Worm (Caenorhabditis elegans) whole organism, early embryonic: Measurements from ENCODE around the gene gcy-27.

ENCODE experiments used
- B0310.2 ChIP-seq: sonication (generic microtip); optimal IDR thresholded peaks from 2 replicates; lab custom pipeline; 2016; ENCODE audit warnings: mild to moderate bottlenecking, missing genetic modification characterization, missing compliant biosample characterization
- F13C5.2 ChIP-seq: sonication (generic microtip); optimal IDR thresholded peaks from 2 replicates; lab custom pipeline; 2017; ENCODE audit warnings: mild to moderate bottlenecking, missing genetic modification characterization, inconsistent platforms, missing compliant biosample characterization
- aly-1 ChIP-seq: sonication (generic microtip); optimal IDR thresholded peaks from 2 replicates; lab custom pipeline; 2016; ENCODE audit warnings: missing genetic modification characterization, missing compliant biosample characterization
- ama-1 ChIP-seq: fragments of 150-350 bp; optimal IDR thresholded peaks from 2 replicates; lab custom pipeline; 2014
- ceh-13 ChIP-seq: fragments of 200-800 bp; sonication (Bioruptor generic); optimal IDR thresholded peaks from 2 replicates; lab custom pipeline; 2018; ENCODE audit warnings: mild to moderate bottlenecking, missing genetic modification characterization, missing compliant biosample characterization
- ceh-36 ChIP-seq: sonication (generic microtip); optimal IDR thresholded peaks from 2 replicates; lab custom pipeline; 2016; ENCODE audit warnings: missing genetic modification characterization, inconsistent platforms, missing compliant biosample characterization
- ets-7 ChIP-seq: sonication (generic microtip); optimal IDR thresholded peaks from 2 replicates; lab custom pipeline; 2016; ENCODE audit warnings: missing genotype, missing genetic modification characterization, missing compliant biosample characterization
- flt-1 ChIP-seq: fragments of 200-800 bp; sonication (Bioruptor generic); IDR thresholded peaks from 2 replicates; pipeline ENCODE4 v1.3.6; 2022; ENCODE audit warnings: missing genetic modification characterization, missing compliant biosample characterization
- hmbx-1 ChIP-seq: sonication (generic microtip); optimal IDR thresholded peaks from 2 replicates; lab custom pipeline; 2016; ENCODE audit warnings: mild to moderate bottlenecking, missing genetic modification characterization, missing compliant biosample characterization
- hmg-4 ChIP-seq: fragments of 200-800 bp; sonication (Bioruptor generic); optimal IDR thresholded peaks from 2 replicates; lab custom pipeline; 2018; ENCODE audit warnings: mild to moderate bottlenecking, missing genetic modification characterization, missing compliant biosample characterization
- hnd-1 ChIP-seq: sonication (generic microtip); optimal IDR thresholded peaks from 2 replicates; lab custom pipeline; 2016; ENCODE audit warnings: missing genetic modification characterization, missing compliant biosample characterization
- pes-1 ChIP-seq: fragments of 200-800 bp; sonication (Bioruptor generic); IDR thresholded peaks from 2 replicates; pipeline ENCODE4 v1.3.6; 2022; ENCODE audit warnings: missing genetic modification reagents, missing genetic modification characterization, missing compliant biosample characterization
- scrt-1 ChIP-seq: fragments of 200-800 bp; sonication (Bioruptor generic); IDR thresholded peaks from 2 replicates; pipeline ENCODE4 v1.3.6; 2022; ENCODE audit warnings: missing genetic modification characterization, missing compliant biosample characterization
- sea-1 ChIP-seq: fragments of 200-800 bp; sonication (Bioruptor generic); conservative IDR thresholded peaks from 2 replicates; pipeline ENCODE4 v1.3.6; 2022; ENCODE audit warnings: missing genetic modification characterization, missing compliant biosample characterization
- tbx-11 ChIP-seq: fragments of 200-800 bp; sonication (Bioruptor generic); IDR thresholded peaks from 2 replicates; pipeline ENCODE4 v1.3.6; 2022; ENCODE audit warnings: missing genetic modification characterization, missing compliant biosample characterization
- tbx-37 ChIP-seq: fragments of 200-800 bp; sonication (Bioruptor generic); conservative IDR thresholded peaks from 2 replicates; pipeline ENCODE4 v1.3.6; 2022; ENCODE audit warnings: missing genetic modification reagents, missing genetic modification characterization, missing compliant biosample characterization
- tra-4 ChIP-seq: sonication (generic microtip); optimal IDR thresholded peaks from 2 replicates; lab custom pipeline; 2017; ENCODE audit warnings: missing genetic modification characterization, missing compliant biosample characterization

gcy-27 gene

DNA sequence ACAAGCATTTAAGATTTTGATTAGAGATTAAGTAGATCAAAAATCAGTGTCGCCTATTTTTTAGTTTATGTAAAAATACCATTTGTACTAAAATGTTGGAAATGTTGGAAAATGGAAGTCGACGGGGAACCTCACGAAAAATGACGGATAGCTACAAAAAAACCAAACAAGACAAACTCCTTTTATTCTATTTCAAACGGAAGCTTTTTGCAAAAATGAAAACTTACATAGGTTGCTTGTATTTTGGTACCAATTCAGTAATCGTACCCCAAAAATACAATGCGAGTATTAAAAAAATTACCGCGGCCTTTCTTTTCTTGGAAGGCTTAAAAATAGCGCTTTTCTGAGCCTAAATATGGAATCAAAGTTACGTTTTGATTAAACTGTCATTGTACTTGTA lies 17.5 kb upstream of the gcy-27 start:
- no peak for TF ChIP-seq ets-7
- TF ChIP-seq ama-1, result no peak
- TF ChIP-seq ceh-36 (tag; lab: Kevin White, UChicago), result no peak
- no peak for TF ChIP-seq tbx-11
- TF ChIP-seq B0310.2 (tag; lab: Kevin White, UChicago), result no peak
- TF ChIP-seq pes-1 (GFP tag; lab: Robert Waterston, UW), result no peak
- TF ChIP-seq F13C5.2 (tag; lab: Kevin White, UChicago), result no peak
- no peak for TF ChIP-seq tra-4
- TF ChIP-seq tbx-37 (GFP tag; lab: Robert Waterston, UW), result no peak
- no peak for TF ChIP-seq sea-1
- TF ChIP-seq hmbx-1 (tag; lab: Kevin White, UChicago), result no peak
- no peak for TF ChIP-seq hnd-1 (tag; lab: Kevin White, UChicago)
- no peak for TF ChIP-seq hmg-4 (GFP tag; lab: Kevin White, UChicago)
- TF ChIP-seq scrt-1 (GFP tag; lab: Robert Waterston, UW), result no peak
- TF ChIP-seq flt-1 (GFP tag; lab: Robert Waterston, UW), result no peak
- no peak for TF ChIP-seq aly-1 (tag; lab: Kevin White, UChicago)
- TF ChIP-seq ceh-13 (GFP tag; lab: Kevin White, UChicago), result no peak

DNA sequence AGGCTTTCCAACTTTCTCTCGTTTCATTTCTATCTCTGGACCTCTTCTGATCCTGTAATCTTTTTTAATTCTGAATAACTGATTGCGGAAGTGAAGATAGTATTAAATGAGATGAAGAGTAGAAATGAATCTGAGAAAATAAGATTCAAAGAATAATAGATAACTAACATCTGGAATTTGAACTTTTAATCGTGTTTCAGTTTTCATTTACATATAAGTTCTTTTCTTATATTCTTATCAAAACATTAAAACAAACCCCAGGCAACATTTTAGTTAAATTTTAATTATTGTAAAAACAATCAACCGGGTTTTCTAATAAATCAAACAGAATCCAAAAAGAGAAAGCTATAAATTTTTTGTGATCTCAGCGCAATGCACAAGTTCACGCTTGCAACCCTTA lies 16.7 kb upstream of the gcy-27 start:
- TF ChIP-seq aly-1 (tag; lab: Kevin White, UChicago), result no peak
- TF ChIP-seq hmg-4 (GFP tag; lab: Kevin White, UChicago), result no peak
- TF ChIP-seq hnd-1 (tag; lab: Kevin White, UChicago), result no peak
- TF ChIP-seq ceh-13 (GFP tag; lab: Kevin White, UChicago), result no peak
- TF ChIP-seq ceh-36 (tag; lab: Kevin White, UChicago), result no peak
- no peak for TF ChIP-seq pes-1 (GFP tag; lab: Robert Waterston, UW)
- TF ChIP-seq hmbx-1 (tag; lab: Kevin White, UChicago), result no peak
- no peak for TF ChIP-seq tbx-37 (GFP tag; lab: Robert Waterston, UW)
- TF ChIP-seq flt-1 (GFP tag; lab: Robert Waterston, UW), result no peak
- TF ChIP-seq ama-1, result no peak
- TF ChIP-seq F13C5.2 (tag; lab: Kevin White, UChicago), result no peak
- no peak for TF ChIP-seq tbx-11
- TF ChIP-seq tra-4, result no peak
- no peak for TF ChIP-seq B0310.2 (tag; lab: Kevin White, UChicago)
- TF ChIP-seq sea-1, result no peak
- no peak for TF ChIP-seq scrt-1 (GFP tag; lab: Robert Waterston, UW)
- no peak for TF ChIP-seq ets-7

DNA sequence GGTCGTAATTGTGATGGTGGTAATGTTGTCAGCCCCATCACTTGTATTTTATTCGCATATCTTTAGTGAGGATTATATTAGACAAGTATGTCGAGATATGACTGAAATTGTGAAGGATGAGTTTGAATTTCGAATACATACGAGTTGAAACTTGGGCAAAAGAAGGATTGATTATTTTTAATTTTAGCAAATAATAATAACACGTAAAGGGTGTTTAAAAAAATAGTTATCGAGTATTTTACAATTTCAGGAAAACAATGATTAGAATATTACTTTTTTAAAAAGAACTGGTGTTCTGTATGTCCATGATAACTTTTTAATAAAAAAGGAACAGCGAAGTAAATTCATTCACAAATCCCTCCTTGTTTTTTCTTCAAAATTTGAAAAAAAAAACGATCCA lies 14.0 kb upstream of the gcy-27 start, which contains the start of gene F11E6.8:
TSS of gene F11E6.8 (minus strand) at position 101 of the 400 bp plus-strand sequence.
- TF ChIP-seq pes-1 (GFP tag; lab: Robert Waterston, UW), result no peak
- no peak for TF ChIP-seq tra-4
- no peak for TF ChIP-seq aly-1 (tag; lab: Kevin White, UChicago)
- TF ChIP-seq ceh-36 (tag; lab: Kevin White, UChicago), result no peak
- TF ChIP-seq B0310.2 (tag; lab: Kevin White, UChicago), result no peak
- TF ChIP-seq ets-7, result no peak
- TF ChIP-seq tbx-11, result no peak
- TF ChIP-seq sea-1, result no peak
- no peak for TF ChIP-seq flt-1 (GFP tag; lab: Robert Waterston, UW)
- no peak for TF ChIP-seq F13C5.2 (tag; lab: Kevin White, UChicago)
- no peak for TF ChIP-seq ama-1
- no peak for TF ChIP-seq hnd-1 (tag; lab: Kevin White, UChicago)
- no peak for TF ChIP-seq hmg-4 (GFP tag; lab: Kevin White, UChicago)
- no peak for TF ChIP-seq scrt-1 (GFP tag; lab: Robert Waterston, UW)
- no peak for TF ChIP-seq tbx-37 (GFP tag; lab: Robert Waterston, UW)
- no peak for TF ChIP-seq ceh-13 (GFP tag; lab: Kevin White, UChicago)

DNA sequence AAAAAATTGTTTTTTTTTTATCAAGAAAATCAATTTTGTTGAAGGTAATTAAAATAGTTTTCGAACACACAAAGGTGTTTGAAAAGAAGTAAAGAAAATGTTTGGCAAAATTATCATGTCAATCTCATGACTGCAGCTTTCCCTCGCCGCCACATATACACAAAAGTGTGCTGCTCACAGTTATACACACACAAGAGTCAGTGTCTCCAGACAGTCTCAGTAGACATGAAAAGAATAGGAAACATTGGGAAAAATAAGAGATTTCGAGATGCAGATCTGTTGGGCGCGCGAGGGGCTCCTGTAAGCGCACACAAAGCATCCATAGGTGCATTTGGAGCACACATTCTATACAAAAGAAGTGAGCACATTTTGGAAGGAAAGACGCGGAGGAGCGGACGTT lies 11.9 kb upstream of the gcy-27 start:
- TF ChIP-seq tbx-11 (no peak), tbx-37 (GFP tag; lab: Robert Waterston, UW) (no peak), F13C5.2 (tag; lab: Kevin White, UChicago) (no peak), ceh-13 (GFP tag; lab: Kevin White, UChicago) (no peak)

DNA sequence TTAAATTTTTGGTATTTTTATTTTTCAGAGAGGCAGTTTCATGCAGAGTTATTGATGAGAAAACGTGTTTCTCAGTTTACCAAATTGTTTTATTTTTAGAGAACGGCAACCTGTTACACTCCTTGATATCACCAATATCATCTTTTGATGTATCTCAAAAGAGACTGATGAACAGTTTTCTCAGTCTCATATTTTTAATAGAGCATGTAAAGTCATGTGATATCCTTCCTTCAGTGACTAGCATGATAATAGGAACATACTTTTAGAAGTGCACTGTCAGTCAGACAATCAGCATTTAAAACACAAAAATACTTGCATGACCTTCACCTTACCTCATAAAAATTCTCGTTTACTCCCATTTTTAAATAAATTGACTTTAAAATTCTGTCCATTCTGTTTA lies 6.1 kb upstream of the gcy-27 start, which contains the start of gene F11E6.11:
TSS of gene F11E6.11 (plus strand) at position 325 of the 400 bp plus-strand sequence.
- no peak for TF ChIP-seq hnd-1 (tag; lab: Kevin White, UChicago)
- TF ChIP-seq scrt-1 (GFP tag; lab: Robert Waterston, UW), result no peak
- no peak for TF ChIP-seq ets-7
- TF ChIP-seq tra-4, result no peak
- TF ChIP-seq ceh-13 (GFP tag; lab: Kevin White, UChicago), result no peak
- TF ChIP-seq hmg-4 (GFP tag; lab: Kevin White, UChicago), result no peak

DNA sequence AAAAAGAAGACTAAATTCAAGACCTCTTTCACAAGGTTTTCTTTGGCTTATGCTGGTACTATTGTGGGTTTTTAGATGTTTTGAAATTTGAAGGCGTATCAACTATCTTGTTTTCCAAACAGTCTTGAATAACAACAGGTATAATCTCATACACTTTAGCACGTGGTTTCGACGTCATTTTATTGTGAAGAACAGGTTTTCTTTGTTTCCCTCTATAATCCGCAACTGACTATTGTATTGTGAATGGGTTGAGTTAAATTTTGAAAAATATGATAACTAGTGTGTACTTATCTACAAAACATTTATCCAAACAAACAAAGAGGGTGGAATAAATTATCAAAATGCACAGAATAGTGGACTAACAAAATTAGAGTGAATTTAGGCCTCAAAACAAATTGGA lies 4.8 kb upstream of the gcy-27 start:
- no peak for TF ChIP-seq hmbx-1 (tag; lab: Kevin White, UChicago)
- TF ChIP-seq flt-1 (GFP tag; lab: Robert Waterston, UW), result no peak
- TF ChIP-seq pes-1 (GFP tag; lab: Robert Waterston, UW), result no peak

DNA sequence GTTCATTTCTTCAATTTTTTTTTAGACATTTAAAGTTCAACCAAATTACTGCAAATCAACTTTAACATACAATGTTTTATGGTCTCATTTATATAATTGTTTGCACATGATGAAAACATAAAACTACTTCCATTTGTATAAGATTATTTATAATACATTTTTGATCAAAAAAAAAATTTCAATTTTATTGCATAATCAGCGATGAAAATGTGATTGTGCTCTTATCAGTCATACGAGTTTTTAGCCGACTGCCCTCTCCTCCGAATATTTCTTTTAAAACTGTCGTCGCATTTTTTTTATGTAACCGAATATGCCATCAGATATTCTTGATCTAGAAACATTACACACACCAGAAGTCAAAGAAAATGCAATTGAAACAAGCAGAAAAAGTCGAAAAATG lies 4.0 kb upstream of the gcy-27 start, which contains the start of gene F08A7.1:
TSS of gene F08A7.1 (plus strand) at position 191 of the 400 bp plus-strand sequence.
- TF ChIP-seq hmbx-1 (tag; lab: Kevin White, UChicago), result no peak
- no peak for TF ChIP-seq B0310.2 (tag; lab: Kevin White, UChicago)
- TF ChIP-seq ceh-36 (tag; lab: Kevin White, UChicago), result no peak
- TF ChIP-seq hnd-1 (tag; lab: Kevin White, UChicago), result no peak
- no peak for TF ChIP-seq hmg-4 (GFP tag; lab: Kevin White, UChicago)
- TF ChIP-seq tbx-37 (GFP tag; lab: Robert Waterston, UW), result no peak
- no peak for TF ChIP-seq ceh-13 (GFP tag; lab: Kevin White, UChicago)
- TF ChIP-seq pes-1 (GFP tag; lab: Robert Waterston, UW), result no peak
- no peak for TF ChIP-seq ets-7
- TF ChIP-seq ama-1, result no peak
- TF ChIP-seq flt-1 (GFP tag; lab: Robert Waterston, UW), result no peak
- no peak for TF ChIP-seq aly-1 (tag; lab: Kevin White, UChicago)
- no peak for TF ChIP-seq tra-4
- TF ChIP-seq tbx-11, result no peak
- no peak for TF ChIP-seq F13C5.2 (tag; lab: Kevin White, UChicago)
- no peak for TF ChIP-seq scrt-1 (GFP tag; lab: Robert Waterston, UW)
- TF ChIP-seq sea-1, result no peak
